Fruit fly (Drosophila melanogaster) whole organism, embryonic: ENCODE results near the gene shv.

ENCODE experiments used
- Antp ChIP-seq: fragments of 200-800 bp; sonication (Bioruptor generic); optimal IDR thresholded peaks from 3 replicates; lab custom pipeline; 2016; ENCODE audit warnings: missing biosample characterization, missing genetic modification characterization
- CG10274 ChIP-seq: fragments of 200-800 bp; sonication (Bioruptor generic); optimal IDR thresholded peaks from 3 replicates; lab custom pipeline; 2017; ENCODE audit warnings: missing biosample characterization, mild to moderate bottlenecking, missing genetic modification characterization
- CG10431 ChIP-seq: fragments of 200-800 bp; sonication (Bioruptor generic); optimal IDR thresholded peaks from 3 replicates; lab custom pipeline; 2018; ENCODE audit warnings: missing biosample characterization, mild to moderate bottlenecking, missing genetic modification characterization
- CG10959 ChIP-seq: fragments of 200-800 bp; sonication (Bioruptor generic); IDR thresholded peaks from 2 replicates; pipeline ENCODE4 v1.3.6; 2022; ENCODE audit warnings: missing biosample characterization, missing genetic modification characterization
- CG11456 ChIP-seq: fragments of 200-800 bp; sonication (Bioruptor generic); IDR thresholded peaks from 3 replicates; pipeline ENCODE4 v1.3.6; 2022; ENCODE audit warnings: missing biosample characterization, missing genetic modification characterization
- CG12391 ChIP-seq: fragments of 200-800 bp; sonication (Bioruptor generic); optimal IDR thresholded peaks from 3 replicates; lab custom pipeline; 2018; ENCODE audit warnings: missing biosample characterization, mild to moderate bottlenecking, missing genetic modification characterization, moderate library complexity
- CG14050 ChIP-seq: fragments of 200-800 bp; sonication (Bioruptor generic); IDR thresholded peaks from 3 replicates; pipeline ENCODE4 v1.3.6; 2022; ENCODE audit warnings: missing biosample characterization, missing genetic modification characterization
- CG15011 ChIP-seq: fragments of 200-800 bp; sonication (Bioruptor generic); optimal IDR thresholded peaks from 3 replicates; lab custom pipeline; 2018; ENCODE audit warnings: missing biosample characterization, mild to moderate bottlenecking, missing genetic modification characterization
- CG15601 ChIP-seq: fragments of 200-800 bp; sonication (Bioruptor generic); optimal IDR thresholded peaks from 3 replicates; lab custom pipeline; 2019; ENCODE audit warnings: missing biosample characterization, mild to moderate bottlenecking, missing genetic modification characterization, moderate library complexity
- CG1603 ChIP-seq: fragments of 200-800 bp; sonication (Bioruptor generic); optimal IDR thresholded peaks from 2 replicates; lab custom pipeline; 2019; ENCODE audit warnings: missing biosample characterization, mild to moderate bottlenecking, missing genetic modification characterization, moderate library complexity
- CG16815 ChIP-seq: fragments of 200-800 bp; sonication (Bioruptor generic); optimal IDR thresholded peaks from 3 replicates; lab custom pipeline; 2017; ENCODE audit warnings: missing biosample characterization, mild to moderate bottlenecking, missing genetic modification characterization
- CG17186 ChIP-seq: fragments of 200-800 bp; sonication (Bioruptor generic); optimal IDR thresholded peaks from 3 replicates; lab custom pipeline; 2017; ENCODE audit warnings: missing biosample characterization, missing genetic modification reagents, missing genetic modification characterization
- CG17385 ChIP-seq: fragments of 200-800 bp; sonication (Bioruptor generic); optimal IDR thresholded peaks from 3 replicates; lab custom pipeline; 2018; ENCODE audit warnings: missing biosample characterization, mild to moderate bottlenecking, missing genetic modification characterization
- CG17829 ChIP-seq: fragments of 200-800 bp; optimal IDR thresholded peaks from 2 replicates; lab custom pipeline; 2019; ENCODE audit warnings: missing biosample characterization, mild to moderate bottlenecking, missing genetic modification characterization, moderate library complexity
- CG18764 ChIP-seq: fragments of 200-800 bp; sonication (Bioruptor generic); optimal IDR thresholded peaks from 3 replicates; lab custom pipeline; 2016; ENCODE audit warnings: missing biosample characterization, missing genetic modification characterization
- CG2199 ChIP-seq: fragments of 200-800 bp; sonication (Bioruptor generic); IDR thresholded peaks from 3 replicates; pipeline ENCODE4 v1.3.6; 2022; ENCODE audit warnings: missing biosample characterization, missing genetic modification characterization
- CG2202 ChIP-seq: fragments of 200-800 bp; sonication (Bioruptor generic); optimal IDR thresholded peaks from 2 replicates; lab custom pipeline; 2018; ENCODE audit warnings: missing biosample characterization, mild to moderate bottlenecking, missing genetic modification characterization
- CG2678 ChIP-seq: fragments of 200-800 bp; sonication (Bioruptor generic); optimal IDR thresholded peaks from 3 replicates; lab custom pipeline; 2019; ENCODE audit warnings: missing biosample characterization, mild to moderate bottlenecking, missing genetic modification characterization, moderate library complexity
- CG2889 ChIP-seq: fragments of 200-800 bp; sonication (Bioruptor generic); IDR thresholded peaks from 3 replicates; pipeline ENCODE4 v1.3.6; 2022; ENCODE audit warnings: missing biosample characterization, missing genetic modification characterization
- CG30403 ChIP-seq: fragments of 200-800 bp; sonication (Bioruptor generic); optimal IDR thresholded peaks from 3 replicates; lab custom pipeline; 2016; ENCODE audit warnings: missing biosample characterization, missing genetic modification characterization
- CG30431 ChIP-seq: fragments of 200-800 bp; sonication (Bioruptor generic); optimal IDR thresholded peaks from 2 replicates; lab custom pipeline; 2017; ENCODE audit warnings: missing biosample characterization, missing genetic modification characterization
- CG31388 ChIP-seq: fragments of 200-800 bp; sonication (Bioruptor generic); optimal IDR thresholded peaks from 2 replicates; lab custom pipeline; 2016; ENCODE audit warnings: missing biosample characterization, missing genetic modification characterization
- CG32767 ChIP-seq: fragments of 200-800 bp; sonication (Bioruptor generic); IDR thresholded peaks from 2 replicates; pipeline ENCODE4 v1.3.6; 2022; ENCODE audit warnings: missing biosample characterization, missing genetic modification characterization
- CG4617 ChIP-seq: fragments of 200-800 bp; sonication (Bioruptor generic); optimal IDR thresholded peaks from 3 replicates; lab custom pipeline; 2016; ENCODE audit warnings: missing biosample characterization, missing genetic modification characterization, borderline replicate concordance
- CG6175 ChIP-seq: fragments of 200-800 bp; sonication (Bioruptor generic); IDR thresholded peaks from 3 replicates; pipeline ENCODE4 v1.3.6; 2022; ENCODE audit warnings: missing biosample characterization, missing genetic modification characterization
- CG9727 ChIP-seq: fragments of 200-800 bp; sonication (Bioruptor generic); optimal IDR thresholded peaks from 3 replicates; lab custom pipeline; 2017; ENCODE audit warnings: missing biosample characterization, mild to moderate bottlenecking, missing genetic modification characterization
- Deaf1 ChIP-seq: fragments of 200-800 bp; optimal IDR thresholded peaks from 3 replicates; lab custom pipeline; 2019; ENCODE audit warnings: missing biosample characterization, mild to moderate bottlenecking, missing genetic modification characterization, moderate library complexity
- Dip3 ChIP-seq: fragments of 200-800 bp; sonication (Bioruptor generic); optimal IDR thresholded peaks from 3 replicates; lab custom pipeline; 2016; ENCODE audit warnings: missing biosample characterization, missing genetic modification characterization
- E2f1 ChIP-seq: fragments of 200-800 bp; sonication (Bioruptor generic); IDR thresholded peaks from 2 replicates; pipeline ENCODE4 v1.3.6; 2022; ENCODE audit warnings: missing biosample characterization, missing genetic modification characterization
- E2f2 ChIP-seq: fragments of 200-800 bp; sonication (Bioruptor generic); IDR thresholded peaks from 2 replicates; pipeline ENCODE4 v1.3.6; 2022; ENCODE audit warnings: missing biosample characterization, missing genetic modification characterization
- ERR ChIP-seq: fragments of 200-800 bp; sonication (Bioruptor generic); optimal IDR thresholded peaks from 2 replicates; lab custom pipeline; 2016; ENCODE audit warnings: missing biosample characterization, missing genetic modification characterization
- GATAe ChIP-seq: fragments of 200-800 bp; sonication (Bioruptor generic); conservative IDR thresholded peaks from 2 replicates; pipeline ENCODE4 v1.3.6; 2022; ENCODE audit warnings: missing biosample characterization, missing genetic modification characterization
- Gug ChIP-seq: fragments of 200-800 bp; sonication (Bioruptor generic); IDR thresholded peaks from 4 replicates; pipeline ENCODE4 v1.3.6; 2022; ENCODE audit warnings: missing biosample characterization, missing genetic modification characterization
- HmgZ ChIP-seq: fragments of 200-800 bp; sonication (Bioruptor generic); optimal IDR thresholded peaks from 2 replicates; lab custom pipeline; 2018; ENCODE audit warnings: missing biosample characterization, mild to moderate bottlenecking, missing genetic modification characterization
- Mad ChIP-seq: fragments of 200-800 bp; sonication (Bioruptor generic); optimal IDR thresholded peaks from 2 replicates; lab custom pipeline; 2016; ENCODE audit warnings: missing biosample characterization, missing genetic modification characterization
- Ravus ChIP-seq: fragments of 200-800 bp; sonication (Bioruptor generic); IDR thresholded peaks from 2 replicates; pipeline ENCODE4 v1.3.6; 2022; ENCODE audit warnings: missing biosample characterization, missing genetic modification characterization
- Six4 ChIP-seq: fragments of 200-800 bp; sonication (Bioruptor generic); optimal IDR thresholded peaks from 2 replicates; lab custom pipeline; 2016; ENCODE audit warnings: missing biosample characterization, missing genetic modification characterization
- Sry-δ ChIP-seq: fragments of 200-800 bp; sonication (Bioruptor generic); optimal IDR thresholded peaks from 2 replicates; lab custom pipeline; 2016; ENCODE audit warnings: missing biosample characterization, missing genetic modification characterization
- Stat92E ChIP-seq, 3 experiments: fragments of >200 bp in 2 of 3; fragments of 200-800 bp in 1 of 3; sonication (Bioruptor generic) in 1 of 3; optimal IDR thresholded peaks; 2 replicates each; lab custom pipeline; 2017 to 2019; ENCODE audit warnings: missing biosample characterization in 3 of 3, missing genetic modification characterization in 3 of 3, mild to moderate bottlenecking in 1 of 3, moderate library complexity in 1 of 3
- Xrp1 ChIP-seq: fragments of 200-800 bp; sonication (Bioruptor generic); IDR thresholded peaks from 2 replicates; pipeline ENCODE4 v1.3.6; 2022; ENCODE audit warnings: missing biosample characterization, missing genetic modification characterization
- dpn ChIP-seq, 2 experiments: fragments of 200-800 bp; sonication (Bioruptor generic); optimal IDR thresholded peaks; 3 replicates each; lab custom pipeline; 2016; ENCODE audit warnings: missing biosample characterization in 2 of 2, missing genetic modification characterization in 2 of 2
- gfzf ChIP-seq: fragments of 200-800 bp; sonication (Bioruptor generic); optimal IDR thresholded peaks from 2 replicates; lab custom pipeline; 2016; ENCODE audit warnings: missing biosample characterization, mild to moderate bottlenecking, missing genetic modification characterization, moderate library complexity
- gro ChIP-seq: fragments of 200-800 bp; sonication (Bioruptor generic); optimal IDR thresholded peaks from 2 replicates; lab custom pipeline; 2016; ENCODE audit warnings: missing biosample characterization, missing genetic modification characterization
- gsb ChIP-seq: fragments of 200-800 bp; sonication (Bioruptor generic); IDR thresholded peaks from 2 replicates; pipeline ENCODE4 v1.3.6; 2022; ENCODE audit warnings: missing biosample characterization, missing genetic modification characterization
- lilli ChIP-seq: fragments of 200-800 bp; sonication (Bioruptor generic); optimal IDR thresholded peaks from 3 replicates; lab custom pipeline; 2016; ENCODE audit warnings: missing biosample characterization, missing genetic modification characterization
- mam ChIP-seq: fragments of 200-800 bp; sonication (Bioruptor generic); optimal IDR thresholded peaks from 3 replicates; lab custom pipeline; 2016; ENCODE audit warnings: missing biosample characterization, missing genetic modification characterization
- nau ChIP-seq: fragments of 200-800 bp; sonication (Bioruptor generic); optimal IDR thresholded peaks from 3 replicates; lab custom pipeline; 2017; ENCODE audit warnings: missing biosample characterization, mild to moderate bottlenecking, missing genetic modification characterization, missing genetic modification reagents
- scrt ChIP-seq: fragments of 200-800 bp; sonication (Bioruptor generic); optimal IDR thresholded peaks from 2 replicates; lab custom pipeline; 2018; ENCODE audit warnings: missing biosample characterization, mild to moderate bottlenecking, missing genetic modification characterization, moderate library complexity
- shn ChIP-seq: fragments of 200-800 bp; sonication (Bioruptor generic); optimal IDR thresholded peaks from 3 replicates; lab custom pipeline; 2016; ENCODE audit warnings: missing biosample characterization, missing genetic modification characterization
- tx ChIP-seq: fragments of 200-800 bp; sonication (Bioruptor generic); optimal IDR thresholded peaks from 2 replicates; lab custom pipeline; 2016; ENCODE audit warnings: missing biosample characterization, missing genetic modification characterization

The shv gene

DNA sequence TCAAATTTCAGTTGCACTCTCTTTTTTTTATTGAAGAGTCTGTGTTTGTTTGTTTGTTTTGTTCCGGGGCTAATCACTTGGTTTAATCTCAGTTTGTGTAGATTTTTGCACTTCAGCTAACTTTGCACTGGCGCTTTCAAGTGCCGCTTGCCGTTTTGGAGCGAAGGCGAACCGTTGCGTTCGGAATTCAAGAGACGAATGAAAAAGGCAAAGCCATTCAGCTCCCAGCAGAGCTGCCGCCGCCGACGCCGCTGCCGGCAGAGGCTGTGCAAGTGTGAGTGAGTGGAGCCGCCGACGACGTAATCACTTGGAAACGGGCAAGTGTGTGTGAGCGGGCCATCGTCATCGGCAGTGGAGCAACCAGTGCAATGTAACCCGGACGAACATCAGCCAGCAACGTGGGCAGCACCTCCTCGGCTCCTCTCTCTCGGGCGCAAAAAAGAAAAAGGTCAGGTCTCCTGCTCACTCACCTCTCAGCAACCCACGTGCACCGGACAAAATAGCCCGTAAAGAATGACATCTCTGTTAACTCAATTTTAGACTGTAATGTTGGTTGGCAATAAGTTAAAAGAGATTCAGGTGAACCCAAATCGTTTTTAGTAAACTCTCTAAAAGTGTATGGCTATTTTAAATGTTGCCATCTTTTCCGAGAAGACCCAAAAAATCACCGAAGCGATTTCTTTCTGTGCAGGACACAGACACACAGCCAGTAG is 26.7 kb downstream of the shv start, which contains the start of gene cbt (continued):
- TF ChIP-seq lilli (GFP tag; lab: Kevin White, UChicago) = peak; percentile 98
- TF ChIP-seq CG1603 (tag; lab: Kevin White, UChicago) = peak; percentile 98
- no peak for TF ChIP-seq Xrp1
- no peak for TF ChIP-seq E2f1 (GFP tag; lab: Robert Waterston, UW)
- TF ChIP-seq Deaf1 (tag; lab: Kevin White, UChicago) = peak; percentile 89
- TF ChIP-seq CG32767 = no peak
- TF ChIP-seq mam (GFP tag; lab: Kevin White, UChicago) = peak; percentile 98
- TF ChIP-seq CG31388 (GFP tag; lab: Kevin White, UChicago) = peak; percentile 84
- peak; percentile 97 for TF ChIP-seq CG4617 (GFP tag; lab: Kevin White, UChicago)
- peak; percentile 98 for TF ChIP-seq CG12391 (tag; lab: Kevin White, UChicago)
- TF ChIP-seq shn (GFP tag; lab: Kevin White, UChicago) = peak; percentile 99
- TF ChIP-seq CG6175 (GFP tag; lab: Robert Waterston, UW) = no peak
- peak; percentile 95 for TF ChIP-seq CG15011
- peak; percentile 94 for TF ChIP-seq CG10274 (GFP tag; lab: Kevin White, UChicago)
- peak; percentile 96 for TF ChIP-seq CG30431
- peak; percentile 98 for TF ChIP-seq CG9727
- no peak for TF ChIP-seq Ravus (GFP tag; lab: Robert Waterston, UW)
- peak; percentile 95 for TF ChIP-seq CG17385 (GFP tag; lab: Kevin White, UChicago)
- peak; percentile 94 for TF ChIP-seq CG15601 (tag; lab: Kevin White, UChicago)
- TF ChIP-seq gro (GFP tag; lab: Kevin White, UChicago) = peak; percentile 98
- TF ChIP-seq Stat92E (GFP tag; optimal IDR thresholded peaks at IDR 0.05; lab: Kevin White, UChicago) = peak in 1 of 3 experiments; percentile 87
- no peak for TF ChIP-seq CG2889 (GFP tag; lab: Robert Waterston, UW)
- TF ChIP-seq scrt (GFP tag; lab: Kevin White, UChicago) = peak; percentile 97
- peak; percentile 97 for TF ChIP-seq Mad
- TF ChIP-seq CG2199 (GFP tag; lab: Robert Waterston, UW) = no peak
- TF ChIP-seq CG2202 = peak; percentile 94
- no peak for TF ChIP-seq CG10959 (GFP tag; lab: Robert Waterston, UW)
- peak; percentile 73 for TF ChIP-seq Sry-δ (GFP tag; lab: Kevin White, UChicago)
- no peak for TF ChIP-seq CG11456 (GFP tag; lab: Robert Waterston, UW)
- peak; percentile 98 for TF ChIP-seq CG30403
- TF ChIP-seq E2f2 (GFP tag; lab: Robert Waterston, UW) = no peak
- peak; percentile 98 to 99 for TF ChIP-seq dpn (GFP tag; optimal IDR thresholded peaks at IDR 0.05; lab: Kevin White, UChicago)
- peak; percentile 85 for TF ChIP-seq CG17186 (GFP tag; lab: Kevin White, UChicago)
- peak; percentile 97 for TF ChIP-seq CG16815
- peak; percentile 94 for TF ChIP-seq nau (GFP tag; lab: Kevin White, UChicago)
- peak; percentile 97 for TF ChIP-seq tx
- TF ChIP-seq Gug (GFP tag; lab: Robert Waterston, UW) = peak; percentile 94
- peak; percentile 98 for TF ChIP-seq HmgZ (tag; lab: Kevin White, UChicago)
- TF ChIP-seq CG17829 (tag; lab: Kevin White, UChicago) = peak; percentile 97
- TF ChIP-seq Dip3 = peak; percentile 97
- no peak for TF ChIP-seq gsb
- TF ChIP-seq CG18764 = peak; percentile 96
- TF ChIP-seq ERR (GFP tag; lab: Kevin White, UChicago) = peak; percentile 98
- no peak for TF ChIP-seq GATAe (GFP tag; lab: Robert Waterston, UW)
- peak; percentile 61 for TF ChIP-seq CG10431
- peak; percentile 98 for TF ChIP-seq CG2678 (tag; lab: Kevin White, UChicago)
- TF ChIP-seq Antp (GFP tag; lab: Kevin White, UChicago) = peak; percentile 99
- peak; percentile 97 for TF ChIP-seq Six4 (GFP tag; lab: Kevin White, UChicago)
- TF ChIP-seq CG14050 (GFP tag; lab: Robert Waterston, UW) = no peak
- TF ChIP-seq gfzf (GFP tag; lab: Kevin White, UChicago) = peak; percentile 11
